Worm (Caenorhabditis elegans) whole organism, L4/young adult: ENCODE data around the gene C46F4.3.

Source experiments
- W03F9.2 ChIP-seq: fragments of 150-350 bp; optimal IDR thresholded peaks from 2 replicates; lab custom pipeline; 2014; ENCODE audit warnings: missing biosample characterization, missing genetic modification characterization
- dao-5 ChIP-seq: sonication (generic microtip); optimal IDR thresholded peaks from 2 replicates; lab custom pipeline; 2016; ENCODE audit warnings: missing genotype, missing genetic modification characterization, moderate library complexity, missing compliant biosample characterization
- him-1 ChIP-seq: sonication (generic microtip); optimal IDR thresholded peaks from 2 replicates; lab custom pipeline; 2016; ENCODE audit warnings: missing genotype, missing genetic modification reagents, missing genetic modification characterization, missing compliant biosample characterization

The C46F4.3 gene

ce11 chrX:5935473-5935872 is at the start of gene C46F4.3:
TSS of gene C46F4.3 (plus strand) at chrX:5935773.
- no peak for TF ChIP-seq W03F9.2 (tag; lab: Kevin White, UChicago)
- TF ChIP-seq him-1 (tag; lab: Kevin White, UChicago) = no peak
- TF ChIP-seq dao-5 (tag; lab: Kevin White, UChicago) = no peak

DNA sequence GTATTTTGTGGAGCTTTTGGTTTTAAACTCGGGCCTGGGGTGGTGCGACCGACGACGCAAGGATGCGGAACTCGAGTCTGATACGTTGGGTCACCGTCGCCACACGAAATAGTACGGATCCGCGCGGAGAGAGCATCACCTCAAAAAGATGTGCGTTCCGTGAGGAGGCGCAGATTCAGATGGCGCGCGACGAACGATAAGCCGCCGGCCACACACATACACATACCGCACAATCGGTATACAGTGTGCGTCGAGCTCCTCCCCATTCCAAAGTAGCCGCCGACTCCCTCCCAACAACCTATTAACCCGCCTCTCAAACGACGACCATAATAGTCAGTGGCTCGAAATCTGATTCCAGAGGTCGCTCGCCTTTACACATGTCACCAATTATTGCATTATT is 45.5 kb upstream of the C46F4.3 start, which contains the start of gene F49E10.2:
F49E10.2 (plus strand) TSS at position 301 of the 400 bp plus-strand sequence.
- TF ChIP-seq dao-5 (tag; lab: Kevin White, UChicago) (no peak), him-1 (tag; lab: Kevin White, UChicago) (no peak), W03F9.2 (tag; lab: Kevin White, UChicago) (no peak)

DNA sequence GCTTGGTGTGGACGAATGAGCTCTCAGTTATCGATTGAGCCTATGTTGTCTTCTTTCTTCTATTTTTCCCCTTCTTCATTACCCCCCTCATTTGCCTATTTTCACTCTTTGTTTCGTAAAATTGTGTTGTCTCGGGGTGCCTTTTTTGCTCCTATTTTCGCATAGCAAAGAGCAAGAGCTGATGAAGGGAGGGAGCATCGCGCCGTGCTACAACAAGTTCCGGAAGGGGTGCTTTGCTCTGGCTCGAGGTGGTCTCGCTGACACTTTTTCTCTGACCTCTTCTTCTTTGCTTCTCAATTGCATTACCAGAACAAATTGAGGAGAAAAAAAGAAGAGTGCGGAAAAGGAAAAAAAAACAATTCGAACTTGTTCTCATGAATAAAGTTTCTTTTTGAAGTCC is 39.6 kb upstream of the C46F4.3 start:
- no peak for TF ChIP-seq W03F9.2 (tag; lab: Kevin White, UChicago)
- peak; percentile 3 for TF ChIP-seq him-1 (tag; lab: Kevin White, UChicago)
- no peak for TF ChIP-seq dao-5 (tag; lab: Kevin White, UChicago)

DNA sequence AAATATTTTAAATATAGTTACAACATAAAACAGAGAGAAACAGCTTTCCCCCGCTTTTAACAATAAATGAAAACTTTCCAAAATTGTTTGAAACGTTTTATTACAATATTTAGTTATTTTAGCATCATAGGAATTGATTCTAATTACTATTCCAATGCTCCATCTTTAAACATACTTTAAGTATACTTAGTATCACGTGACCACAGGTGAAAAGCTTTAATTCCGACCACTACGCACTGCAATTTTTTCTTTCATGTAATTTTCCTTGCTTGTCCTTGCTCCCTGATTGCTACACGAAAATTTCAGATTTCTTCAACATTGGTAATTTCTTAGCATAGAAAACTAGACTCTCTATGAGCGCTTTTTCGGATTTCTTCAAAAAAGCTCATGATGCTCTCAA is 38.5 kb upstream of the C46F4.3 start, which contains the start of gene tbc-16:
tbc-16 (plus strand) TSS at position 301 of the 400 bp plus-strand sequence.
- TF ChIP-seq him-1 (tag; lab: Kevin White, UChicago) = no peak
- no peak for TF ChIP-seq W03F9.2 (tag; lab: Kevin White, UChicago)
- no peak for TF ChIP-seq dao-5 (tag; lab: Kevin White, UChicago)

- TF ChIP-seq dao-5 (tag; lab: Kevin White, UChicago) = no peak
- TF ChIP-seq him-1 (tag; lab: Kevin White, UChicago) = no peak
- TF ChIP-seq W03F9.2 (tag; lab: Kevin White, UChicago) = no peak
Observed at ce11 chrX:5901499-5901898, 34.1 kb upstream of the C46F4.3 start.

DNA sequence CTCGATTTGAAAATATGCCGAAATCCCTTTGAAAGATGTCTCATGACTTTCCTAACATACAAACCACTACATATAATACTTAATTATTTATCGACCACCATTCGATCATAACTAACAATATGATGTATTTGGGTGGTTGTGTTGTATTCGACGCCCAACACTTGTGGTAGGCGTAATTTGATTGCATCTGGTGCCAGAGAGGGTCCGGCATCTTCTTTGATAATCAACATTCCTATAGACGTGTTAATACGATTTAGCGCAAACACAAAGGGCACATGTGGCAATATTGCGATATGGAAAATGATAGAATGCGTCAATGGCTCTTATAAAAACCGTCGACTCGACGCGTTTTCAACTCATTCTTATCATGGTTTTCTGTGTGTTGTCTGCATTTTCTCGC is 31.7 kb upstream of the C46F4.3 start:
- no peak for TF ChIP-seq W03F9.2 (tag; lab: Kevin White, UChicago)
- no peak for TF ChIP-seq him-1 (tag; lab: Kevin White, UChicago)
- no peak for TF ChIP-seq dao-5 (tag; lab: Kevin White, UChicago)

- no peak for TF ChIP-seq him-1 (tag; lab: Kevin White, UChicago)
- no peak for TF ChIP-seq dao-5 (tag; lab: Kevin White, UChicago)
- TF ChIP-seq W03F9.2 (tag; lab: Kevin White, UChicago) = no peak
Observed at ce11 chrX:5904603-5905081, 30.9 kb upstream of the C46F4.3 start, which contains the start of gene nlp-49. TSS of gene nlp-49 (plus strand) at chrX:5904653.

- TF ChIP-seq him-1 (tag; lab: Kevin White, UChicago) (no peak), W03F9.2 (tag; lab: Kevin White, UChicago) (no peak), dao-5 (tag; lab: Kevin White, UChicago) (no peak)
Observed at ce11 chrX:5905764-5906163, 29.8 kb upstream of the C46F4.3 start.

DNA sequence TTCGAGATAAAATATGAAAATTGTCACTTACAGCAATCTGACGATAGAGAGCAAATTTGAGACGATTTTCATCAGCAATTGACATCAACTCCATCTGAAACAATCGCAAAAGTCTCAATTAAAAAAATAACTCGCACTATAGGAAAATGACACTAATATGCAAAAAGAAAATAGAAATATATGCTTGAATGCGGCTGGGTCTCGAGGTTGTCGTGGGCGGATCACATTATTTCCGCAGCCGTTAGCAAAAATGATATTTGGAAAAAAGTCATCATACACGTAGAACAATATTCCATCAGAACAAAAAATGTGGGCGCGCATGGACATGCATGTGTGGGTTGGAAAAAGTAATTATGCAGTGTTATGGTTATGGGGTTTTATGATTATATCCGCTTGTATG is 18.3 kb upstream of the C46F4.3 start, which contains the start of gene Y23B4A.1:
Y23B4A.1 (minus strand) TSS at position 101 of the 400 bp plus-strand sequence.
- TF ChIP-seq W03F9.2 (tag; lab: Kevin White, UChicago) = no peak
- TF ChIP-seq dao-5 (tag; lab: Kevin White, UChicago) = no peak
- TF ChIP-seq him-1 (tag; lab: Kevin White, UChicago) = no peak

DNA sequence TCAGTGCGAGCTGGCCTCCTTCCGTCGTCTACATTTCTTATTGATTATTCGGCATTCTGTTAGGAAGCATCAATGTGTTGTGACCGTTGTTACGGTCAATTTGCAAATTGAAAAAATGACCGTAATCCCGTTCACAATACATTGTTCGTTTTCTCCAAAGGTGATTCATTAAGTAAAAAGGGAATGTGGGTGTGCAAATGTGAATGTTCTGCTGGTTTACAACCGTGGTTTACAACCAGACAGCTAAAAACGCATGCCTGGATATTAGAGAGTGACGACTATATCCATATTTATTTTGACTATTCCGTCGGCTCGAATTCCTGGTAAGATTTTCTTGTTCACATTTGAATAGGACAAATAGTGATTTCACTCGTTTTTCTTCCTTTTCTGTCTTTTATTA is 16.5 kb upstream of the C46F4.3 start, which contains the start of gene capa-1:
capa-1 (plus strand) TSS at position 301 of the 400 bp plus-strand sequence.
- no peak for TF ChIP-seq him-1 (tag; lab: Kevin White, UChicago)
- TF ChIP-seq dao-5 (tag; lab: Kevin White, UChicago) = no peak
- TF ChIP-seq W03F9.2 (tag; lab: Kevin White, UChicago) = no peak

DNA sequence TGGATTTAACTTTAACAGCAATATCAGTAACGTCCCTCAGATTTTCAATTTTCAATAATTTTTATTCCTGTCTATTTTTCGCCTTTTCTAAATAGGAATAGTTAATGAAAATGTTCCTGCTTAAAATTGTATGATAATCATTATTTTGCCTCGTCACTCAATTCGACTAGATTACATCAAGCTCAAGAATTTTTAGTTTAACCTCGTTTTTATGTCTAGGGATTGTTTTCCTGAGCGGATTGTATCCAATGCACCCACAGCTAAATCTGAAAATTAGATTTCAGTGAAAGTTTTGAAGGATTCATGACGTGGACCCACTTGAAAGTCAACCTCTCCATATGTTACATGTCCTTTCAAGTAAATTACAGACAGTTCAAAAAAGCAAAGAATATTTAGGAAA is 11.9 kb upstream of the C46F4.3 start:
- TF ChIP-seq him-1 (tag; lab: Kevin White, UChicago) (no peak), W03F9.2 (tag; lab: Kevin White, UChicago) (no peak), dao-5 (tag; lab: Kevin White, UChicago) (no peak)

DNA sequence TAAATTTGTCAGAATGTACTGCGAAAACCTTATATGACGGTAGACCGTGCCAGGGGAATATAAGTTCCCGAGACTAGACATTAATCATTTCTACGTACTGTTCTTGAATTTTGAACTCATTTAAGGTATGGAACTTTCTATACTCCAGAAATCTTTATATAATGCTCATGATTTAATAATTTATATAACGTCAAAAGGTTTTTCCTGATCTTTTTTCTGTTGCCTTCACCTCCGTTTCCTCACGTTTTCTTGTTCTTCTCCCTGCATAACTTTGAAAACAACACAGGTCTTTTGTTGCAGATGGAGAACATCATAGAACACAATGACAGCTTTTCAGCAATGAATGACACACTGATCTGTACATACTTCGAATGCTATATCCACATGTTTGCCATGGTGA is 4.8 kb upstream of the C46F4.3 start, which contains the start of gene egl-6:
egl-6 (plus strand) TSS at position 301 of the 400 bp plus-strand sequence.
- TF ChIP-seq dao-5 (tag; lab: Kevin White, UChicago) = no peak
- no peak for TF ChIP-seq W03F9.2 (tag; lab: Kevin White, UChicago)
- no peak for TF ChIP-seq him-1 (tag; lab: Kevin White, UChicago)

ce11 chrX:5932923-5933322 is 2.6 kb upstream of the C46F4.3 start:
- TF ChIP-seq dao-5 (tag; lab: Kevin White, UChicago) (no peak), W03F9.2 (tag; lab: Kevin White, UChicago) (no peak), him-1 (tag; lab: Kevin White, UChicago) (no peak)

DNA sequence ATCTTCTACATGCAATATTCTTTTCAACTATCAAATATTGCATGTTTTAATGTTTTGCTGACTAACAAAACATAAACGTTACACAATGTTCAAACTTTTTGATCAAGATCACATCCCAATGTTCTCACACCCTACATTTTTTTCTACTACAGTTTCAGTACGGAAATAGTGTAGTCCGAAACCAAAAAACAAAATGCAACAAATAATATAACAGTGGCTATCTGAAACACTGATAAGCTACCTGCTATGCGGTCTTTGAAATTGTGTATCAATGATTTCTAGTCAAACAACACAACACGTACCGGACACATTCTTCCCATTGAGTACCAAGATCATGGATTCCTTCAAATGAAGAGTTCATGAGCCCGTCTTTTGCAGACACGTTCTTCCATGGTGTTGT is 5.8 kb downstream of the C46F4.3 start:
- TF ChIP-seq dao-5 (tag; lab: Kevin White, UChicago) = no peak
- TF ChIP-seq him-1 (tag; lab: Kevin White, UChicago) = no peak
- no peak for TF ChIP-seq W03F9.2 (tag; lab: Kevin White, UChicago)
